Worm (Caenorhabditis elegans): ENCODE data around the gene ins-12.

ins-12 gene

ce11 chrII:5541685-5542084, 12.7 kb upstream of the ins-12 start, which contains the start of gene C17C3.24:
C17C3.24 (minus strand) TSS chrII:5541785.
- TF ChIP-seq odd-2 (tag; optimal IDR thresholded peaks at IDR 0.05) (no peak), ceh-19 (GFP tag; optimal IDR thresholded peaks at IDR 0.05) (no peak), ceh-45 (GFP tag; IDR thresholded peaks at IDR 0.05) (no peak), nfya-1 (tag; optimal IDR thresholded peaks at IDR 0.05) (no peak), hlh-13 (GFP tag; optimal IDR thresholded peaks at IDR 0.05) (no peak), unc-3 (GFP tag; conservative IDR thresholded peaks at IDR 0.05) (no peak), unc-3 (tag; optimal IDR thresholded peaks at IDR 0.05) (no peak), eyg-1 (tag; optimal IDR thresholded peaks at IDR 0.05) (no peak), gmeb-2 (tag; optimal IDR thresholded peaks at IDR 0.05) (no peak), madf-2 (tag; optimal IDR thresholded peaks at IDR 0.05) (no peak)

ce11 chrII:5543476-5544144, 10.8 kb upstream of the ins-12 start:
- TF ChIP-seq che-1 (tag; optimal IDR thresholded peaks at IDR 0.05), result peak; percentile 59
- peak; percentile 77 for TF ChIP-seq ztf-16 (tag; optimal IDR thresholded peaks at IDR 0.05)
- peak; percentile 95 for TF ChIP-seq ceh-18 (tag; optimal IDR thresholded peaks at IDR 0.05)
- peak; percentile 3 for TF ChIP-seq ahr-1 (tag; optimal IDR thresholded peaks at IDR 0.05)
- TF ChIP-seq pha-4 (tag; optimal IDR thresholded peaks at IDR 0.05), result no peak
- TF ChIP-seq unc-3 (GFP tag; conservative IDR thresholded peaks at IDR 0.05), result peak; percentile 59
- TF ChIP-seq unc-3 (tag; optimal IDR thresholded peaks at IDR 0.05), result peak; percentile 55
- peak; percentile 71 for TF ChIP-seq K02D7.2 (tag; optimal IDR thresholded peaks at IDR 0.05)
- TF ChIP-seq Y22D7AL.16 (tag; optimal IDR thresholded peaks at IDR 0.05), result peak; percentile 58
- peak; percentile 31 for TF ChIP-seq zip-5 (tag; optimal IDR thresholded peaks at IDR 0.05)
- TF ChIP-seq K09A11.1 (tag; optimal IDR thresholded peaks at IDR 0.05; ENCODE audit: insufficient read depth), result peak; percentile 77
- no peak for TF ChIP-seq ceh-45 (GFP tag; IDR thresholded peaks at IDR 0.05)
- TF ChIP-seq pha-2 (tag; optimal IDR thresholded peaks at IDR 0.05), result peak; percentile 80
- peak; percentile 49 for TF ChIP-seq npax-4 (tag; optimal IDR thresholded peaks at IDR 0.05)
- peak; percentile 51 for TF ChIP-seq eyg-1 (tag; optimal IDR thresholded peaks at IDR 0.05)
- TF ChIP-seq odd-2 (tag; optimal IDR thresholded peaks at IDR 0.05), result no peak
- TF ChIP-seq ref-2 (tag; optimal IDR thresholded peaks at IDR 0.05), result peak; percentile 82
- peak; percentile 18 for TF ChIP-seq ceh-48 (tag; optimal IDR thresholded peaks at IDR 0.05)
- TF ChIP-seq fkh-6 (tag; optimal IDR thresholded peaks at IDR 0.05), result peak; percentile 82
- TF ChIP-seq ceh-31 (tag; optimal IDR thresholded peaks at IDR 0.05), result peak; percentile 91
- peak; percentile 29 for TF ChIP-seq tbx-7 (tag; optimal IDR thresholded peaks at IDR 0.05)
- TF ChIP-seq gmeb-2 (tag; optimal IDR thresholded peaks at IDR 0.05), result peak; percentile 56
- TF ChIP-seq dve-1 (tag; optimal IDR thresholded peaks at IDR 0.05), result peak; percentile 93
- TF ChIP-seq C38D4.7 (GFP tag; optimal IDR thresholded peaks at IDR 0.05), result peak; percentile 70
- TF ChIP-seq dmd-4 (tag; optimal IDR thresholded peaks at IDR 0.05; ENCODE audit: borderline replicate concordance), result no peak
- TF ChIP-seq fax-1 (tag; optimal IDR thresholded peaks at IDR 0.05), result peak; percentile 68
- peak; percentile 84 for TF ChIP-seq fkh-10 (GFP tag; optimal IDR thresholded peaks at IDR 0.05)
- peak; percentile 64 for TF ChIP-seq hlh-13 (GFP tag; optimal IDR thresholded peaks at IDR 0.05)
- TF ChIP-seq nfya-1 (tag; optimal IDR thresholded peaks at IDR 0.05), result peak; percentile 89
- peak; percentile 89 for TF ChIP-seq ceh-19 (GFP tag; optimal IDR thresholded peaks at IDR 0.05)
- peak; percentile 97 for TF ChIP-seq elt-2 (tag; optimal IDR thresholded peaks at IDR 0.05)
- TF ChIP-seq C08G9.2 (tag; optimal IDR thresholded peaks at IDR 0.05), result peak; percentile 49
- TF ChIP-seq unc-55 (GFP tag; optimal IDR thresholded peaks at IDR 0.05), result peak; percentile 48
- TF ChIP-seq ceh-34 (tag; optimal IDR thresholded peaks at IDR 0.05), result peak; percentile 91
- TF ChIP-seq hlh-15 (tag; optimal IDR thresholded peaks at IDR 0.05), result peak; percentile 39
- TF ChIP-seq hlh-30 (tag; optimal IDR thresholded peaks at IDR 0.05; ENCODE audit: insufficient read depth), result peak; percentile 3
- TF ChIP-seq madf-2 (tag; optimal IDR thresholded peaks at IDR 0.05), result peak; percentile 68
- peak; percentile 66 for TF ChIP-seq ttx-3 (tag; optimal IDR thresholded peaks at IDR 0.05)
- peak; percentile 75 for TF ChIP-seq nhr-11 (tag; optimal IDR thresholded peaks at IDR 0.05)
- TF ChIP-seq hlh-6 (tag; optimal IDR thresholded peaks at IDR 0.05), result peak; percentile 48
- peak; percentile 72 for TF ChIP-seq hlh-8 (tag; optimal IDR thresholded peaks at IDR 0.05)
- no peak for TF ChIP-seq mec-3 (tag; optimal IDR thresholded peaks at IDR 0.05; ENCODE audit: borderline replicate concordance)
- TF ChIP-seq ceh-9 (tag; optimal IDR thresholded peaks at IDR 0.05), result no peak
- TF ChIP-seq syd-9 (tag; optimal IDR thresholded peaks at IDR 0.05), result peak; percentile 65
- peak; percentile 98 for TF ChIP-seq unc-42 (tag; optimal IDR thresholded peaks at IDR 0.05)
- peak; percentile 63 for TF ChIP-seq ets-4 (tag; optimal IDR thresholded peaks at IDR 0.05)
- TF ChIP-seq rnt-1 (tag; optimal IDR thresholded peaks at IDR 0.05), result peak; percentile 78

Measured in whole organism, late embryonic.